Fruit fly (Drosophila melanogaster): ENCODE data around the gene CG15478.

CG15478 gene

DNA sequence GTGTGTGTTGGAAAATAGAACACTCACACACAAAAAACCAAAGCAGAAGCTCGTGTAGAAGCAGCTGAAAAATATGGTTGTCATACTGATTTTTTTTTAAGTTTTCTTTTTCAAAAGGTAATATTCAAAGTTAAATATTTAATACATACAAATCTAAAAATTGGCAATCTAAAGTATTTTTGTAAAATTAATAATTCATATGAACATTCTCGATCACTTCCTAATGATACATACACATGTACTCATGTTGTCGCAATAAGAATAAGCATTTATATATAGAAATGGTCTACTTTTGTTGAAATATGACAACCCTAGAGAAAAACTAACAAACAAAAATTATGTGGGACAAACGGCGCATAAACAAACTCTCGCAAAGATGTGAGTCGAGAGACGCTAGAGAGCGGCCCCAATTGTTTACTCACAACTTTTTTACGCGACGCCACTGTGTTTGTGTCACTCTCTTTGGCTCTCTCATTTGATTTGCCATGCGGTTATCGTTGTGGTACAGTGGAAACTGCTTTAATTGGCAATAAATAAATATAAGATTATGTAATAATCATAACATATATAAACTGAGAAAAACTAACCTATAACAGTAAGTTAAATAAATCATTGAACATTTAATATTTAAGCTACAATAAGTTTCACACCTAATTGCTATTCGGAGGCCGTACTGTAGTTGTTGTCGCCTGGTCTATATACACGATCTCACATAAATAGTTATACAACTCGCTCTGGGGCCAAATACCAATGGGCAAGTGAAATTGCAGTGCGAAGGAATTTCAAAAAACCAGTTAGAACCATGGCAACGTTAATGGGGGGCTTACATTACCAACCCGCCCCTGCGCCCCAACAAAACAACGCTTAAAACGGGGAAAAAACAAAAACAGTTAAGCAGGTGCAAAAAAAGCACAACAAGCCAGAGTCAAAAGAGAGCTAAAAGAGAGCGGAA lies 11.1 kb downstream of the CG15478 start (continued):
- peak; percentile 87 for TF ChIP-seq CG4854 (GFP tag; optimal IDR thresholded peaks at IDR 0.05)
- TF ChIP-seq kay (GFP tag; optimal IDR thresholded peaks at IDR 0.05) = peak; percentile 88
- TF ChIP-seq CG8944 (GFP tag; optimal IDR thresholded peaks at IDR 0.05) = peak; percentile 35
- peak; percentile 98 for TF ChIP-seq mirr (GFP tag; optimal IDR thresholded peaks at IDR 0.05)
- peak; percentile 68 for TF ChIP-seq CG1647 (GFP tag; optimal IDR thresholded peaks at IDR 0.05)
- peak; percentile 87 for TF ChIP-seq tio (GFP tag; optimal IDR thresholded peaks at IDR 0.05)
- TF ChIP-seq stc (GFP tag; IDR thresholded peaks at IDR 0.05) = peak; percentile 98
- TF ChIP-seq Nf-YA (GFP tag; IDR thresholded peaks at IDR 0.05) = peak; percentile 97
- TF ChIP-seq run (tag; optimal IDR thresholded peaks at IDR 0.05) = peak; percentile 94
- peak in 1 of 2 experiments; percentile 78 for TF ChIP-seq insv (GFP tag; optimal IDR thresholded peaks at IDR 0.05)
- peak; percentile 91 for TF ChIP-seq CG10959 (GFP tag; IDR thresholded peaks at IDR 0.05)
- TF ChIP-seq CG30020 (tag; optimal IDR thresholded peaks at IDR 0.05) = peak; percentile 88
- TF ChIP-seq bcd (GFP tag; optimal IDR thresholded peaks at IDR 0.05) = peak; percentile 97
- peak; percentile 64 for TF ChIP-seq CG7745 (tag; optimal IDR thresholded peaks at IDR 0.05)
- TF ChIP-seq eve (GFP tag; optimal IDR thresholded peaks at IDR 0.05) = peak in 1 of 2 experiments; percentile 98
- TF ChIP-seq CG7839 (tag; optimal IDR thresholded peaks at IDR 0.05) = peak; percentile 99
- peak; percentile 97 for TF ChIP-seq CG17912 (GFP tag; optimal IDR thresholded peaks at IDR 0.05)
- TF ChIP-seq PHDP (tag; optimal IDR thresholded peaks at IDR 0.05) = peak; percentile 99
- TF ChIP-seq Awh (GFP tag; IDR thresholded peaks at IDR 0.05) = peak; percentile 99
- TF ChIP-seq corto (GFP tag; optimal IDR thresholded peaks at IDR 0.05) = peak; percentile 88
- TF ChIP-seq row (GFP tag; IDR thresholded peaks at IDR 0.05) = peak; percentile 99
- peak; percentile 90 for TF ChIP-seq CG2875 (GFP tag; optimal IDR thresholded peaks at IDR 0.05)
- peak; percentile 87 for TF ChIP-seq Hey (tag; optimal IDR thresholded peaks at IDR 0.05)
- TF ChIP-seq CG7786 (GFP tag; optimal IDR thresholded peaks at IDR 0.05) = peak; percentile 82
- peak; percentile 98 for TF ChIP-seq unpg (GFP tag; optimal IDR thresholded peaks at IDR 0.05)
- peak; percentile 99 for TF ChIP-seq CG3847 (GFP tag; IDR thresholded peaks at IDR 0.05)
- peak; percentile 99 for TF ChIP-seq CG15269 (tag; optimal IDR thresholded peaks at IDR 0.05)
- peak; percentile 90 for TF ChIP-seq CG4617 (GFP tag; optimal IDR thresholded peaks at IDR 0.05; ENCODE audit: borderline replicate concordance)
- peak; percentile 93 for TF ChIP-seq CHES-1-like (GFP tag; optimal IDR thresholded peaks at IDR 0.05)
- TF ChIP-seq CG17361 (GFP tag; IDR thresholded peaks at IDR 0.05) = peak; percentile 98
- peak; percentile 31 for TF ChIP-seq Elba2 (GFP tag; optimal IDR thresholded peaks at IDR 0.05)
- TF ChIP-seq CG4282 (GFP tag; optimal IDR thresholded peaks at IDR 0.05) = no peak
- TF ChIP-seq tna (GFP tag; IDR thresholded peaks at IDR 0.05; ENCODE audit: partially characterized antibody) = no peak
- TF ChIP-seq nerfin-2 (GFP tag; IDR thresholded peaks at IDR 0.05; ENCODE audit: partially characterized antibody) = no peak
- TF ChIP-seq CG30431 (GFP tag; optimal IDR thresholded peaks at IDR 0.05) = peak; percentile 91
- peak; percentile 73 for TF ChIP-seq MESR4 (GFP tag; optimal IDR thresholded peaks at IDR 0.05)
- peak; percentile 58 for TF ChIP-seq pb (GFP tag; optimal IDR thresholded peaks at IDR 0.05)
- peak; percentile 97 for TF ChIP-seq CG11093 (GFP tag; IDR thresholded peaks at IDR 0.05)
- TF ChIP-seq CG12299 (tag; optimal IDR thresholded peaks at IDR 0.05) = peak; percentile 98
- peak; percentile 88 for TF ChIP-seq Deaf1 (tag; optimal IDR thresholded peaks at IDR 0.05)
- peak; percentile 99 for TF ChIP-seq vvl (GFP tag; IDR thresholded peaks at IDR 0.05)
- peak; percentile 98 for TF ChIP-seq Med (GFP tag)
- peak; percentile 98 for TF ChIP-seq ase (GFP tag; IDR thresholded peaks at IDR 0.05)
- TF ChIP-seq Blimp-1 (GFP tag; optimal IDR thresholded peaks at IDR 0.05) = peak; percentile 96
- peak; percentile 96 for TF ChIP-seq CG3726 (GFP tag; IDR thresholded peaks at IDR 0.05)
- TF ChIP-seq CG12071 (GFP tag; optimal IDR thresholded peaks at IDR 0.05) = peak; percentile 97
- TF ChIP-seq CG10654 (GFP tag; optimal IDR thresholded peaks at IDR 0.05) = peak; percentile 97
- TF ChIP-seq Dbx (GFP tag; IDR thresholded peaks at IDR 0.05) = peak; percentile 99

Measured in whole organism, embryonic.